Fruit fly (Drosophila melanogaster) whole organism, embryonic: ENCODE results near the gene elgi.

Experiments
- ATbp ChIP-seq: fragments of 200-800 bp; sonication (Bioruptor generic); optimal IDR thresholded peaks from 2 replicates; lab custom pipeline; 2017; ENCODE audit warnings: missing biosample characterization, mild to moderate bottlenecking, missing genetic modification characterization, missing genetic modification reagents
- B-H2 ChIP-seq: fragments of 200-800 bp; sonication (Bioruptor generic); optimal IDR thresholded peaks from 2 replicates; lab custom pipeline; 2018; ENCODE audit warnings: missing biosample characterization, mild to moderate bottlenecking, missing genetic modification characterization
- CG10267 ChIP-seq: fragments of 200-800 bp; sonication (Bioruptor generic); optimal IDR thresholded peaks from 2 replicates; lab custom pipeline; 2018; ENCODE audit warnings: missing biosample characterization, mild to moderate bottlenecking, missing genetic modification characterization, moderate library complexity
- CG11504 ChIP-seq: fragments of 200-800 bp; sonication (Bioruptor generic); optimal IDR thresholded peaks from 3 replicates; lab custom pipeline; 2019; ENCODE audit warnings: missing biosample characterization, mild to moderate bottlenecking, missing genetic modification characterization, moderate library complexity
- CG12942 ChIP-seq: fragments of 200-800 bp; sonication (Bioruptor generic); optimal IDR thresholded peaks from 3 replicates; lab custom pipeline; 2016; ENCODE audit warnings: missing biosample characterization, missing genetic modification characterization
- CG13123 ChIP-seq: fragments of 200-800 bp; sonication (Bioruptor generic); optimal IDR thresholded peaks from 2 replicates; lab custom pipeline; 2016; ENCODE audit warnings: missing biosample characterization, missing genetic modification characterization
- CG14667 ChIP-seq: fragments of 200-800 bp; sonication (Bioruptor generic); IDR thresholded peaks from 2 replicates; pipeline ENCODE4 v1.3.6; 2022; ENCODE audit warnings: missing biosample characterization, missing genetic modification characterization
- CG15073 ChIP-seq: fragments of 200-800 bp; sonication (Bioruptor generic); optimal IDR thresholded peaks from 2 replicates; lab custom pipeline; 2016; ENCODE audit warnings: missing biosample characterization, missing genetic modification characterization
- CG18476 ChIP-seq: fragments of 200-800 bp; sonication (Bioruptor generic); optimal IDR thresholded peaks from 2 replicates; lab custom pipeline; 2016; ENCODE audit warnings: missing biosample characterization, mild to moderate bottlenecking, missing genetic modification characterization
- CG31224 ChIP-seq: fragments of 200-800 bp; sonication (Bioruptor generic); IDR thresholded peaks from 2 replicates; pipeline ENCODE4 v1.3.6; 2022; ENCODE audit warnings: missing biosample characterization, missing genetic modification characterization
- CG34224 ChIP-seq: fragments of 200-800 bp; sonication (Bioruptor generic); IDR thresholded peaks from 3 replicates; pipeline ENCODE4 v1.3.6; 2022; ENCODE audit warnings: missing biosample characterization, missing genetic modification characterization; ENCODE audit not compliant: partially characterized antibody
- CG3847 ChIP-seq: fragments of 200-800 bp; sonication (Bioruptor generic); IDR thresholded peaks from 2 replicates; pipeline ENCODE4 v1.3.6; 2022; ENCODE audit warnings: missing biosample characterization, missing genetic modification characterization
- CG4617 ChIP-seq: fragments of 200-800 bp; sonication (Bioruptor generic); optimal IDR thresholded peaks from 3 replicates; lab custom pipeline; 2016; ENCODE audit warnings: missing biosample characterization, missing genetic modification characterization, borderline replicate concordance
- CG5180 ChIP-seq: fragments of 200-800 bp; sonication (Bioruptor generic); optimal IDR thresholded peaks from 3 replicates; lab custom pipeline; 2017; ENCODE audit warnings: missing biosample characterization, missing genetic modification characterization, mild to moderate bottlenecking, moderate library complexity, missing genetic modification reagents
- CG6175 ChIP-seq: fragments of 200-800 bp; sonication (Bioruptor generic); IDR thresholded peaks from 3 replicates; pipeline ENCODE4 v1.3.6; 2022; ENCODE audit warnings: missing biosample characterization, missing genetic modification characterization
- CG6765 ChIP-seq: fragments of 200-800 bp; sonication (Bioruptor generic); optimal IDR thresholded peaks from 3 replicates; lab custom pipeline; 2017; ENCODE audit warnings: missing biosample characterization, mild to moderate bottlenecking, missing genetic modification characterization
- CG8359 ChIP-seq: fragments of 200-800 bp; sonication (Bioruptor generic); optimal IDR thresholded peaks from 2 replicates; lab custom pipeline; 2017; ENCODE audit warnings: missing biosample characterization, mild to moderate bottlenecking, missing genetic modification characterization, borderline replicate concordance
- CG8478 ChIP-seq: fragments of >200 bp; optimal IDR thresholded peaks from 2 replicates; lab custom pipeline; 2018
- Dip3 ChIP-seq: fragments of 200-800 bp; sonication (Bioruptor generic); optimal IDR thresholded peaks from 3 replicates; lab custom pipeline; 2016; ENCODE audit warnings: missing biosample characterization, missing genetic modification characterization
- Dll ChIP-seq: fragments of 200-800 bp; sonication (Bioruptor generic); IDR thresholded peaks from 4 replicates; pipeline ENCODE4 v1.3.6; 2022; ENCODE audit warnings: missing biosample characterization, missing genetic modification characterization; ENCODE audit not compliant: partially characterized antibody
- Doc3 ChIP-seq: fragments of 200-800 bp; sonication (Bioruptor generic); IDR thresholded peaks from 3 replicates; pipeline ENCODE4 v1.3.6; 2022; ENCODE audit warnings: missing biosample characterization, missing genetic modification characterization; ENCODE audit not compliant: partially characterized antibody
- Dref ChIP-seq: fragments of 200-800 bp; sonication (Bioruptor generic); IDR thresholded peaks from 2 replicates; pipeline ENCODE4 v1.3.6; 2022; ENCODE audit warnings: missing biosample characterization, missing genetic modification characterization
- Hmx ChIP-seq: fragments of 200-800 bp; sonication (Bioruptor generic); optimal IDR thresholded peaks from 2 replicates; lab custom pipeline; 2016; ENCODE audit warnings: missing biosample characterization, missing genetic modification characterization
- Hr3 ChIP-seq: fragments of 200-800 bp; sonication (Bioruptor generic); optimal IDR thresholded peaks from 3 replicates; lab custom pipeline; 2016; ENCODE audit warnings: missing biosample characterization, missing genetic modification characterization
- Hr39 ChIP-seq: fragments of >200 bp; optimal IDR thresholded peaks from 2 replicates; lab custom pipeline; 2017
- MTF-1 ChIP-seq: fragments of 200-800 bp; sonication (Bioruptor generic); optimal IDR thresholded peaks from 2 replicates; lab custom pipeline; 2018; ENCODE audit warnings: missing biosample characterization, mild to moderate bottlenecking, missing genetic modification characterization, borderline replicate concordance
- Myb ChIP-seq: fragments of 200-800 bp; sonication (Bioruptor generic); optimal IDR thresholded peaks from 2 replicates; lab custom pipeline; 2016; ENCODE audit warnings: missing biosample characterization, missing genetic modification characterization
- Sox102F ChIP-seq: fragments of 200-800 bp; sonication (Bioruptor generic); optimal IDR thresholded peaks from 2 replicates; lab custom pipeline; 2018; ENCODE audit warnings: missing biosample characterization, mild to moderate bottlenecking, missing genetic modification characterization, moderate library complexity
- Taf1 ChIP-seq: fragments of 200-800 bp; sonication (Bioruptor generic); IDR thresholded peaks from 2 replicates; pipeline ENCODE4 v1.3.6; 2022; ENCODE audit warnings: missing biosample characterization, missing genetic modification characterization
- ash1 ChIP-seq: fragments of 200-800 bp; sonication (Bioruptor generic); optimal IDR thresholded peaks from 2 replicates; lab custom pipeline; 2018; ENCODE audit warnings: missing biosample characterization, mild to moderate bottlenecking, missing genetic modification characterization
- dmrt99B ChIP-seq: fragments of 200-800 bp; sonication (Bioruptor generic); optimal IDR thresholded peaks from 2 replicates; lab custom pipeline; 2018; ENCODE audit warnings: missing biosample characterization, mild to moderate bottlenecking, missing genetic modification characterization, moderate library complexity
- dpn ChIP-seq, 2 experiments: fragments of 200-800 bp; sonication (Bioruptor generic); optimal IDR thresholded peaks; 3 replicates each; lab custom pipeline; 2016; ENCODE audit warnings: missing biosample characterization in 2 of 2, missing genetic modification characterization in 2 of 2
- ewg ChIP-seq: fragments of 200-800 bp; sonication (Bioruptor generic); optimal IDR thresholded peaks from 3 replicates; lab custom pipeline; 2017; ENCODE audit warnings: mild to moderate bottlenecking, missing biosample characterization, missing genetic modification reagents, missing genetic modification characterization
- fd102C ChIP-seq: fragments of 200-800 bp; sonication (Bioruptor generic); optimal IDR thresholded peaks from 2 replicates; lab custom pipeline; 2018; ENCODE audit warnings: missing biosample characterization, mild to moderate bottlenecking, missing genetic modification characterization, moderate library complexity
- fd3F ChIP-seq: fragments of 200-800 bp; sonication (Bioruptor generic); optimal IDR thresholded peaks from 2 replicates; lab custom pipeline; 2018; ENCODE audit warnings: missing biosample characterization, mild to moderate bottlenecking, missing genetic modification characterization, moderate library complexity
- fu2 ChIP-seq: fragments of 200-800 bp; sonication (Bioruptor generic); optimal IDR thresholded peaks from 2 replicates; lab custom pipeline; 2016; ENCODE audit warnings: missing biosample characterization, missing genetic modification characterization
- h ChIP-seq: fragments of >200 bp; optimal IDR thresholded peaks from 2 replicates; lab custom pipeline; 2017
- jigr1 ChIP-seq: fragments of 200-800 bp; sonication (Bioruptor generic); IDR thresholded peaks from 3 replicates; pipeline ENCODE4 v1.3.6; 2022; ENCODE audit warnings: missing biosample characterization, missing genetic modification characterization
- kni ChIP-seq: fragments of 200-800 bp; sonication (Bioruptor generic); optimal IDR thresholded peaks from 3 replicates; lab custom pipeline; 2017; ENCODE audit warnings: mild to moderate bottlenecking, missing biosample characterization, missing genetic modification reagents, missing genetic modification characterization
- pfk ChIP-seq: fragments of 200-800 bp; sonication (Bioruptor generic); optimal IDR thresholded peaks from 2 replicates; lab custom pipeline; 2018; ENCODE audit warnings: missing biosample characterization, mild to moderate bottlenecking, missing genetic modification characterization, moderate library complexity
- phol ChIP-seq: fragments of 200-800 bp; sonication (Bioruptor generic); optimal IDR thresholded peaks from 3 replicates; lab custom pipeline; 2018; ENCODE audit warnings: missing biosample characterization, mild to moderate bottlenecking, missing genetic modification characterization, moderate library complexity
- pzg ChIP-seq: fragments of 200-800 bp; sonication (Bioruptor generic); optimal IDR thresholded peaks from 3 replicates; lab custom pipeline; 2018; ENCODE audit warnings: missing biosample characterization, mild to moderate bottlenecking, missing genetic modification characterization, moderate library complexity
- ranshi ChIP-seq: fragments of 200-800 bp; sonication (Bioruptor generic); IDR thresholded peaks from 2 replicates; pipeline ENCODE4 v1.3.6; 2022; ENCODE audit warnings: missing biosample characterization, missing genetic modification characterization
- sima ChIP-seq: fragments of 200-800 bp; sonication (Bioruptor generic); optimal IDR thresholded peaks from 2 replicates; lab custom pipeline; 2016; ENCODE audit warnings: missing biosample characterization, missing genetic modification characterization
- sisA ChIP-seq: fragments of 200-800 bp; sonication (Bioruptor generic); IDR thresholded peaks from 2 replicates; pipeline ENCODE4 v1.3.6; 2022; ENCODE audit warnings: missing biosample characterization, missing genetic modification characterization
- so ChIP-seq: fragments of 200-800 bp; sonication (Bioruptor generic); IDR thresholded peaks from 3 replicates; pipeline ENCODE4 v1.3.6; 2022; ENCODE audit warnings: missing biosample characterization, missing genetic modification characterization
- stwl ChIP-seq: fragments of 200-800 bp; sonication (Bioruptor generic); optimal IDR thresholded peaks from 3 replicates; lab custom pipeline; 2018; ENCODE audit warnings: missing biosample characterization, mild to moderate bottlenecking, missing genetic modification characterization, moderate library complexity
- tgo ChIP-seq: fragments of 200-800 bp; sonication (Bioruptor generic); IDR thresholded peaks from 3 replicates; pipeline ENCODE4 v1.3.6; 2022; ENCODE audit warnings: missing biosample characterization, missing genetic modification characterization
- tna ChIP-seq: fragments of 200-800 bp; sonication (Bioruptor generic); IDR thresholded peaks from 2 replicates; pipeline ENCODE4 v1.3.6; 2022; ENCODE audit warnings: missing biosample characterization, missing genetic modification characterization; ENCODE audit not compliant: partially characterized antibody
- trem ChIP-seq: fragments of 200-800 bp; optimal IDR thresholded peaks from 3 replicates; lab custom pipeline; 2019; ENCODE audit warnings: missing biosample characterization, mild to moderate bottlenecking, missing genetic modification characterization, moderate library complexity
- ttk ChIP-seq: fragments of 200-800 bp; sonication (Bioruptor generic); IDR thresholded peaks from 2 replicates; pipeline ENCODE4 v2.1.2; 2022; ENCODE audit warnings: missing biosample characterization, missing genetic modification characterization
- zen ChIP-seq: fragments of 200-800 bp; sonication (Bioruptor generic); optimal IDR thresholded peaks from 3 replicates; lab custom pipeline; 2018; ENCODE audit warnings: missing biosample characterization, mild to moderate bottlenecking, missing genetic modification characterization, moderate library complexity

elgi gene

dm6 chr3L:15923352-15923751 lies 33.0 kb upstream of the elgi start (continued):
- TF ChIP-seq Dip3 (GFP tag; lab: Kevin White, UChicago) (no peak), fd102C (GFP tag; lab: Kevin White, UChicago) (no peak), sisA (peak; percentile 45), MTF-1 (GFP tag; lab: Kevin White, UChicago) (no peak), h (lab: Kevin White, UChicago) (no peak), pfk (GFP tag; lab: Kevin White, UChicago) (no peak), CG3847 (GFP tag; lab: Robert Waterston, UW) (peak; percentile 31; the same call in 1 of the 2 replicates), CG8359 (GFP tag; lab: Kevin White, UChicago) (no peak), so (no peak), trem (no peak), CG34224 (no peak), ATbp (GFP tag; lab: Kevin White, UChicago) (peak; percentile 14), Myb (GFP tag; lab: Kevin White, UChicago) (no peak), fu2 (GFP tag; lab: Kevin White, UChicago) (no peak), Taf1 (GFP tag; lab: Robert Waterston, UW) (no peak), dmrt99B (peak; percentile 70), CG14667 (no peak), CG15073 (GFP tag; lab: Kevin White, UChicago) (no peak), ranshi (GFP tag; lab: Robert Waterston, UW) (peak; percentile 19; the same call in 1 of the 2 replicates), CG10267 (tag; lab: Kevin White, UChicago) (peak; percentile 36), CG6765 (GFP tag; lab: Kevin White, UChicago) (peak; percentile 12), pzg (no peak), stwl (no peak), Hmx (GFP tag; lab: Kevin White, UChicago) (no peak), CG5180 (GFP tag; lab: Kevin White, UChicago) (no peak), tna (GFP tag; lab: Robert Waterston, UW) (no peak), Dll (GFP tag; lab: Robert Waterston, UW) (no peak), CG31224 (GFP tag; lab: Robert Waterston, UW) (no peak), Dref (GFP tag; lab: Robert Waterston, UW) (no peak), CG6175 (GFP tag; lab: Robert Waterston, UW) (no peak), ttk (GFP tag; lab: Robert Waterston, UW) (0 out of 2 replicates have a peak, but pooled peaks have one; percentile 9), kni (GFP tag; lab: Kevin White, UChicago) (no peak), Hr3 (no peak), Hr39 (lab: Kevin White, UChicago) (no peak), CG11504 (tag; lab: Kevin White, UChicago) (peak; percentile 73), B-H2 (GFP tag; lab: Kevin White, UChicago) (no peak), CG12942 (GFP tag; lab: Kevin White, UChicago) (no peak), jigr1 (no peak), fd3F (peak; percentile 10), sima (GFP tag; lab: Kevin White, UChicago) (no peak), CG18476 (GFP tag; lab: Kevin White, UChicago) (no peak), ash1 (GFP tag; lab: Kevin White, UChicago) (no peak), tgo (GFP tag; lab: Robert Waterston, UW) (peak; percentile 31; the same call in 1 of the 3 replicates), dpn (GFP tag; optimal IDR thresholded peaks at IDR 0.05; lab: Kevin White, UChicago) (peak; percentile 9 to 23), zen (tag; lab: Kevin White, UChicago) (no peak), phol (peak; percentile 53), CG4617 (no peak), Sox102F (GFP tag; lab: Kevin White, UChicago) (peak; percentile 47), Doc3 (no peak), CG8478 (lab: Kevin White, UChicago) (no peak), ewg (GFP tag; lab: Kevin White, UChicago) (no peak), CG13123 (GFP tag; lab: Kevin White, UChicago) (no peak)
